Fruit fly (Drosophila melanogaster): ENCODE results near the gene CG3777.

The CG3777 gene

DNA sequence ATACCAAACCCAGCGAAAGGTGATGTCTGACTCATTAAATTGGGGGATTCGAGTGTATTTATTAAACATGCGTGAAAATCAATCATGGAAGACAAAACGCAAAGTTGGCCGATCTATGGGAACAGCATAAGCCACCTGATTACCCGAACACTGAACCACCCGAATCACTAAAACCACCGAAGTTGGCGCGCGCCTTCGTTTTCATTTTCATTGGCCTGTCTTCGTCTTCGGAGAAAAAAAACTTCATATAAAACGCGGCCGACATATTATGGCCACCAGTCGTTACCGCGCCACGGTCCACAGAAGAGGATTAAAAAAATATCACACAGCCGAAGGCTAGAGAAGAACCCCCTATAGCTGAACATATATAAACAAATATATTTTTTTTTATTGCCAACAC lies 76.7 kb downstream of the CG3777 start, which contains the start of gene y:
Gene y (plus strand): TSS at position 278 of the 400 bp plus-strand sequence.
- TF ChIP-seq CG7101 (tag; optimal IDR thresholded peaks at IDR 0.05) (no peak), Clk (GFP tag; optimal IDR thresholded peaks at IDR 0.05) (no peak), CG1620 (GFP tag; optimal IDR thresholded peaks at IDR 0.05) (no peak), cnc (optimal IDR thresholded peaks at IDR 0.05) (no peak), Mnt (GFP tag; optimal IDR thresholded peaks at IDR 0.05) (no peak)

DNA sequence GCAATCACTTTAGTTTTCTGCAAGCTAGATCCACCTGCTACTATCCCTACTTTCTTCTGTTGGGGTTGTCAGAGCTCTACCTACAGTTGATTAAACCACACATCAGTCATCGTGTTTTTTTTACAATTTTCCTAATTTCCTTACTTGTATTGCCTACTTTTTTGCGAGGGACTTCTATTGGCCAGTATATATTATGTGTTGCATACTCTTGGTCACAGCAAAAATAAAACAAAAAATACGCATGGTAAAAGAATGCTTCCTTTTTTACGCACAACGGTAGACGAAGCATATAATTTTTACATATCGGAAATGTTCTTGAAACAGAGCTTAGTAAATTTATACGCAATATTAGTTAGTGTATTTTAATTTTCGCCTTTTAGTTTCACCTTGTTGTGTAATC lies 81.9 kb downstream of the CG3777 start:
- TF ChIP-seq ovo (GFP tag; optimal IDR thresholded peaks at IDR 0.05) (no peak), bab1 (GFP tag; optimal IDR thresholded peaks at IDR 0.05) (peak; percentile 47), Hr96 (GFP tag; optimal IDR thresholded peaks at IDR 0.05) (no peak)

DNA sequence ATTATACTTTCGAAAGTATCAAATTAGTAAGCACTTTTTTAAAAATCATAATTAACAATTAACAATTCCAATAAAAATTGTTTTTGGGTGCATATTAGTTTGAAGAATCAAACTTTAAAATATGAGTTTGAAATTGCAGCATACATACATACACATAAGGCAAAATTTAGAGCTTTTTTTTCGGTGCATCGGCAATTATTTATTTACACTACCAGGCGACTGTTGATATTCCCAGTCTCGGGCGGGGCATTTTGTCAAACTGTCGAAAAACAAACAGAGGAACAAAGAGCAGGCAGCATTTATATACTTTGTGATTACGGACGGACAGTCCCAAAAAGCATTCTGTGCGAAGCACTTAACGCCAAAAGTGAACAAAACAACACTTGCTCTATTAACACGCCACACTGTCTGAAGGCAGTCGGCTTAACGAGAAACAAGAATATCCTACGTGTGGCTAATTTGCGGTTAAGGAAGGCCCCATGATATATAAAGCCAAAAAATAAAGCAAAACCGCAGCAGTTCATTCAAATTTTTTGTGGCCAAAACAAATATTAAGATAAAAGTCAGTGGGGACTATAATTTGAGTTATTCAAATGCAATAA lies 82.7 kb downstream of the CG3777 start:
- TF ChIP-seq cnc (optimal IDR thresholded peaks at IDR 0.05) (no peak), CG11617 (GFP tag; optimal IDR thresholded peaks at IDR 0.05) (no peak), ovo (GFP tag; optimal IDR thresholded peaks at IDR 0.05) (no peak), CG33017 (tag; optimal IDR thresholded peaks at IDR 0.05) (no peak), CG14711 (tag; optimal IDR thresholded peaks at IDR 0.05) (no peak), cic (GFP tag; optimal IDR thresholded peaks at IDR 0.05) (no peak), CG7101 (tag; optimal IDR thresholded peaks at IDR 0.05) (no peak), CG5204 (GFP tag; optimal IDR thresholded peaks at IDR 0.05) (no peak), Clk (GFP tag; optimal IDR thresholded peaks at IDR 0.05) (no peak), pad (GFP tag; optimal IDR thresholded peaks at IDR 0.05) (no peak), toe (GFP tag; optimal IDR thresholded peaks at IDR 0.05) (no peak), Hr96 (GFP tag; optimal IDR thresholded peaks at IDR 0.05) (no peak), Mnt (GFP tag; optimal IDR thresholded peaks at IDR 0.05) (no peak), tj (GFP tag; optimal IDR thresholded peaks at IDR 0.05) (no peak), CG1620 (GFP tag; optimal IDR thresholded peaks at IDR 0.05) (no peak), CG7045 (GFP tag; optimal IDR thresholded peaks at IDR 0.05) (no peak)

DNA sequence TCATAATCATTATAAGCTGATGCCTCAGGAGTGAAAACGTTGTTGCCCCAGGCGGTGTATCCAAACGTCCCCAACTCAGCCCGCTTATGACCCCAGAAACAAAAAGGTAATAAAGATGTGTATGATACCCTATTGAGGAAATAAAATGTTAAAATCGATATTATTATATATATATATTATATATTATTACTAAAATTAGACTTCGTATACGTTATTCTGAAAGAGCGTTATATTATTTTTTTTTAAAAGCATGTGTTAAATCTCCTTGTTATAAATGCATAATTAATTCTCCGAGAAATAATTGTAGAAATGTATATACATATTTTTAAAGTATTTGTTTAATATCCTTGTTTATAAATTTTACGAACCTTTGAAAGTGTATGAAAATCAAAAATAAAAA lies 84.5 kb downstream of the CG3777 start:
- TF ChIP-seq CG1620 (GFP tag; optimal IDR thresholded peaks at IDR 0.05) (no peak), Mnt (GFP tag; optimal IDR thresholded peaks at IDR 0.05) (no peak)

DNA sequence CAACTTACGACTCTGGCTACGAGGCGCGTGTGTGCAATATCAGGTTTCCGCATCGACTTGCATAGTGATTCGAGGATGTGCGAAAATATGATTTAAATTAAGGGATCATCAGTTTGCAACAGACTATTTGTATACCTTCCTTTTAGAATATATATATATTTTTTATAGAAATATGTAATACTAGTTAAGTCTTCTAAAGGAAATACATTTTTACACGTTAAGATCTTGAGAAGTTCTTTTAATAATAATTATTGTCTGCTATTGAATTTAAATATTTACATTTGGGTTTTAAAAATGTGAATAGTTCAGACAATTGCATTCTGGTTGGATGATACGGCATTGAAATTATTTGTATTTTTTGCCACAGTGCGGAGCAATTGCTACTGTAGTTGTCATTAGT lies 87.4 kb downstream of the CG3777 start:
- TF ChIP-seq Crg-1 (GFP tag; optimal IDR thresholded peaks at IDR 0.05) (no peak), toe (GFP tag; optimal IDR thresholded peaks at IDR 0.05) (no peak), CG33017 (tag; optimal IDR thresholded peaks at IDR 0.05) (no peak), kay (GFP tag; ENCODE audit: borderline replicate concordance) (no peak), pad (GFP tag; optimal IDR thresholded peaks at IDR 0.05) (no peak), ovo (GFP tag; optimal IDR thresholded peaks at IDR 0.05) (no peak), CG12768 (GFP tag; optimal IDR thresholded peaks at IDR 0.05) (no peak), bab1 (GFP tag; optimal IDR thresholded peaks at IDR 0.05) (no peak), CG5204 (GFP tag; optimal IDR thresholded peaks at IDR 0.05) (no peak), CG1620 (GFP tag; optimal IDR thresholded peaks at IDR 0.05) (no peak), CG7101 (tag; optimal IDR thresholded peaks at IDR 0.05) (no peak), CG14711 (tag; optimal IDR thresholded peaks at IDR 0.05) (no peak), cnc (optimal IDR thresholded peaks at IDR 0.05) (no peak), Clk (GFP tag; optimal IDR thresholded peaks at IDR 0.05) (no peak), Hr96 (GFP tag; optimal IDR thresholded peaks at IDR 0.05) (no peak), CG11617 (GFP tag; optimal IDR thresholded peaks at IDR 0.05) (no peak), Mnt (GFP tag; optimal IDR thresholded peaks at IDR 0.05) (no peak), cic (GFP tag; optimal IDR thresholded peaks at IDR 0.05) (no peak)

DNA sequence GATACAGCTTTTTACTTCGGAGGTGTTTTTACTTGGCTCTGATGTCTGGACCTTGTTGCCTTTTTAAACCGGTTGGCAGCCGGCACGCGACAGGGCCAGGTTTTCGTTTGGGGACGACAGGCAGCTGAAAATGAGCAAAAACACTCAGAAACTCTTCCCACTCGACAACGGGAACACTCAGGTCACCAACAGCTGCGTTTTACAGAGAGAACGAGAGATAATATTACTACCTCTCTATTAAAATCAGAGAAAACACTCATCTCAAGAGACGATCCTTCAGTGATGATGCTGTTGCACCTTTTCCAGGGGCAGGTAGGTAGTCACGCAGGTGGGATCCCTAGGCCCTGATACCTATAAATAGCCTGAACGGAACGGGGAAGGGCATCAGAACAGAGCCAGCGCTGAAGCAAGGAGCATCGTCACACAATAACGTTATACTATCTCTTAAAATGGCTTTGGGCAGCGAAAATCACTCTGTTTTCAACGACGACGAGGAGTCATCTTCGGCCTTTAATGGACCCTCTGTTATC lies 90.2 kb downstream of the CG3777 start, which contains the start of gene ac:
Gene ac (plus strand): TSS at position 387 of the 530 bp plus-strand sequence.
- TF ChIP-seq CG5204 (GFP tag; optimal IDR thresholded peaks at IDR 0.05) = no peak
- no peak for TF ChIP-seq CG1620 (GFP tag; optimal IDR thresholded peaks at IDR 0.05)
- no peak for TF ChIP-seq Mnt (GFP tag; optimal IDR thresholded peaks at IDR 0.05)
- no peak for TF ChIP-seq cnc (optimal IDR thresholded peaks at IDR 0.05)
- TF ChIP-seq toe (GFP tag; optimal IDR thresholded peaks at IDR 0.05) = no peak
- no peak for TF ChIP-seq ovo (GFP tag; optimal IDR thresholded peaks at IDR 0.05)
- no peak for TF ChIP-seq bab1 (GFP tag; optimal IDR thresholded peaks at IDR 0.05)
- no peak for TF ChIP-seq pad (GFP tag; optimal IDR thresholded peaks at IDR 0.05)
- TF ChIP-seq Hr96 (GFP tag; optimal IDR thresholded peaks at IDR 0.05) = no peak
- TF ChIP-seq CG12768 (GFP tag; optimal IDR thresholded peaks at IDR 0.05) = no peak
- no peak for TF ChIP-seq tj (GFP tag; optimal IDR thresholded peaks at IDR 0.05)
- no peak for TF ChIP-seq kay (GFP tag; ENCODE audit: borderline replicate concordance)
- TF ChIP-seq CG11617 (GFP tag; optimal IDR thresholded peaks at IDR 0.05) = no peak

DNA sequence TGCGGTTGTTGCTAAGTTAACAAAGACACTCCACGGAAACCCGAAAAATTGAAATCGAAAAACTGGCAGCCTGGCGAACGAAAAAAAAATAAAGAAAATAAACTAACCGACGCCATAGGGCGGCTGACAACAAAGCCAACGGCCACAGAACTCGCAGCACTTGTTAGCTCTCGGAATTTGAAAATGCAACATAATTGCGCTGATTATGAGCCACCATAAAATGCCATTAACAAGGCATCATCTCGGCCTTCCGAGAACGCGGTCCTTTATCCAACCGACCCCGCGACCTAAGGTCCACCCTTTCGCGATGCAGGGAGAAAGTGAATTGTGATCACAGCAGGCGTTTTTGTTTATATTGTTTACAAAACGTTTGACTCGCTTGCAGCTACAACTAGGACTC lies 97.9 kb downstream of the CG3777 start:
- TF ChIP-seq cnc (optimal IDR thresholded peaks at IDR 0.05) (no peak), cic (GFP tag; optimal IDR thresholded peaks at IDR 0.05) (no peak), CG14711 (tag; optimal IDR thresholded peaks at IDR 0.05) (no peak), CG12768 (GFP tag; optimal IDR thresholded peaks at IDR 0.05) (no peak), CG5204 (GFP tag; optimal IDR thresholded peaks at IDR 0.05) (no peak), tj (GFP tag; optimal IDR thresholded peaks at IDR 0.05) (no peak), Hr96 (GFP tag; optimal IDR thresholded peaks at IDR 0.05) (no peak), Mnt (GFP tag; optimal IDR thresholded peaks at IDR 0.05) (no peak), toe (GFP tag; optimal IDR thresholded peaks at IDR 0.05) (no peak)

All from whole organism, adult.